Fruit fly (Drosophila melanogaster): ENCODE results near the gene Act88F.

DNA sequence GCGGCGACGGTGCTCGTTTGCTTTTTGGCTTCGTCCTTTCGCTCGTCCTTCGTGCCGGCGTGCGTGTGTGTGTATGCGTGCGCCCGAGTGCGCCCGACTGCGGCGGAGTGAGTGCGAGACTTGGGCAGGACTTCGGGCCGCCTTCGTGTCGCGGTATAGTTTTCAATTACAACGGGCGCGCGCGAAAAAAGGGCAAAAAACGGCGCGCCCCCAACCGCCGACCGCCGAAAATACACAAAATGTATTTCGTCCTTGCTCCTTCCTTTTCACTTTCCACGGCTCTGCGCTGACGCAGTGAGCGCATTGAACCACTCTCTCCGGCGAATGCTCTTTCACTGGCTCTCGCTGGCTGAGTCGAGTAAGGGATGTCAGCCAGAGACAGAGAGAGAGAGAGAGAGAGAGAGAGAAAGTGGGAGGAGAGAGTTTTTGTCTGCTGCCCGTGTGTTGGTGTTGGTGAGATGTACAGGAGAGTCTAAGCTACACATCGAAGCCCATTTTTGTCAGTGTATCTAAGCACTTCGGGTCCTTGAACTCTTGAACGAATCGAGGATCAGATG, 19.3 kb upstream of the Act88F start:
- TF ChIP-seq CG14711 (tag; optimal IDR thresholded peaks at IDR 0.05) (no peak), CG33017 (tag; optimal IDR thresholded peaks at IDR 0.05) (no peak), cnc (optimal IDR thresholded peaks at IDR 0.05) (no peak), tj (GFP tag; optimal IDR thresholded peaks at IDR 0.05) (no peak), bab1 (GFP tag; optimal IDR thresholded peaks at IDR 0.05) (no peak), pad (GFP tag; optimal IDR thresholded peaks at IDR 0.05) (no peak), CG7045 (GFP tag; optimal IDR thresholded peaks at IDR 0.05) (no peak), Mnt (GFP tag; optimal IDR thresholded peaks at IDR 0.05) (no peak), Hr96 (GFP tag; optimal IDR thresholded peaks at IDR 0.05) (no peak), CG11617 (GFP tag; optimal IDR thresholded peaks at IDR 0.05) (no peak), toe (GFP tag; optimal IDR thresholded peaks at IDR 0.05) (no peak), CG1620 (GFP tag; optimal IDR thresholded peaks at IDR 0.05) (no peak), kay (GFP tag; ENCODE audit: borderline replicate concordance) (no peak)
